Worm (Caenorhabditis elegans) whole organism, late embryonic: ENCODE results near the gene M163.8.

Source experiments
- T23F11.4 ChIP-seq: fragments of 200-800 bp; sonication (Bioruptor generic); optimal IDR thresholded peaks from 2 replicates; lab custom pipeline; 2018; ENCODE audit warnings: mild to moderate bottlenecking, missing genetic modification characterization, missing compliant biosample characterization
- ceh-34 ChIP-seq: sonication (generic microtip); optimal IDR thresholded peaks from 2 replicates; lab custom pipeline; 2016; ENCODE audit warnings: mild to moderate bottlenecking, missing genetic modification characterization, missing compliant biosample characterization
- fkh-10 ChIP-seq: fragments of 150-350 bp; optimal IDR thresholded peaks from 2 replicates; lab custom pipeline; 2014; ENCODE audit warnings: missing biosample characterization, missing genetic modification reagents, missing genetic modification characterization
- ttx-3 ChIP-seq: sonication (generic microtip); optimal IDR thresholded peaks from 2 replicates; lab custom pipeline; 2016; ENCODE audit warnings: missing genetic modification reagents, missing genetic modification characterization, missing compliant biosample characterization
- unc-86 ChIP-seq: sonication (generic microtip); optimal IDR thresholded peaks from 2 replicates; lab custom pipeline; 2016; ENCODE audit warnings: missing genetic modification characterization, missing compliant biosample characterization

DNA sequence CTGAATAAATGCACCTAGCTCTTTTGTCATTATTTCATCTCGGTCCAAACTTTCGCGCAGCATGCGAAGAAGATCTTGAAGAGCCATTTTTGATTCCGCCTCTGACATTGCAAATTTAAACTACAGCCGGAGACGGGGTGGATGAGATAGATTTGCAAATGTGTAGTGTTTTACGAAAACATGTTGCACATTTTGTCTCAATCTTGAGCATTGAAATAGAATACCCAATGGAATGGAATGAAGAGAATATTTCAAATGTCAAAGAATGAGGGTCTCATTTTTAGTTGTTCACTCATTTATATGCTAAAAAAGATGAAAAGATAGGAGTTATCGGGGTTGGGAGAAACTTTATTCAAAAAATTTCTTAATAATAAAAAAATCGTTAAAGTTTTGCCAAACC is 29.5 kb upstream of the M163.8 start, which contains the start of gene Y66C5A.1:
- TF ChIP-seq ttx-3 (tag; lab: Kevin White, UChicago) (no peak), unc-86 (tag; lab: Kevin White, UChicago) (no peak), ceh-34 (no peak), fkh-10 (GFP tag; lab: Kevin White, UChicago) (no peak), T23F11.4 (no peak)
